Worm (Caenorhabditis elegans) whole organism, midembryonic: ENCODE results near the gene C17H12.8.

ENCODE experiments used
- T22C8.4 ChIP-seq: fragments of 200-800 bp; sonication (Bioruptor generic); IDR thresholded peaks from 2 replicates; pipeline ENCODE4 v1.3.6; 2022; ENCODE audit warnings: missing genetic modification characterization, missing compliant biosample characterization
- flt-1 ChIP-seq: fragments of 200-800 bp; sonication (Bioruptor generic); IDR thresholded peaks from 2 replicates; pipeline ENCODE4 v1.3.6; 2022; ENCODE audit warnings: missing genetic modification characterization, missing compliant biosample characterization
- med-1 ChIP-seq: sonication (generic microtip); optimal IDR thresholded peaks from 2 replicates; lab custom pipeline; 2017; ENCODE audit warnings: missing genetic modification characterization, mild to moderate bottlenecking, missing compliant biosample characterization, antibody characterized with exemption, missing genetic modification reagents; ENCODE audit not compliant: insufficient read depth
- ztf-23 ChIP-seq: fragments of 200-800 bp; sonication (Bioruptor generic); IDR thresholded peaks from 2 replicates; pipeline ENCODE4 v1.3.6; 2022; ENCODE audit warnings: missing genetic modification reagents, missing genetic modification characterization, missing compliant biosample characterization
- ztf-29 ChIP-seq: fragments of 200-800 bp; sonication (Bioruptor generic); IDR thresholded peaks from 2 replicates; pipeline ENCODE4 v1.3.6; 2022; ENCODE audit warnings: missing genetic modification reagents, missing genetic modification characterization, missing compliant biosample characterization

- no peak for TF ChIP-seq med-1 (GFP tag; lab: Kevin White, UChicago)
- TF ChIP-seq ztf-29 = no peak
- no peak for TF ChIP-seq ztf-23 (GFP tag; lab: Robert Waterston, UW)
- TF ChIP-seq T22C8.4 (GFP tag; lab: Robert Waterston, UW) = no peak
- no peak for TF ChIP-seq flt-1 (GFP tag; lab: Robert Waterston, UW)
Observed at ce11 chrIV:6859270-6859669, 40.8 kb downstream of the C17H12.8 start, which contains the start of gene R13H7.2.
